Fruit fly (Drosophila melanogaster): ENCODE data around the gene CG17154.

DNA sequence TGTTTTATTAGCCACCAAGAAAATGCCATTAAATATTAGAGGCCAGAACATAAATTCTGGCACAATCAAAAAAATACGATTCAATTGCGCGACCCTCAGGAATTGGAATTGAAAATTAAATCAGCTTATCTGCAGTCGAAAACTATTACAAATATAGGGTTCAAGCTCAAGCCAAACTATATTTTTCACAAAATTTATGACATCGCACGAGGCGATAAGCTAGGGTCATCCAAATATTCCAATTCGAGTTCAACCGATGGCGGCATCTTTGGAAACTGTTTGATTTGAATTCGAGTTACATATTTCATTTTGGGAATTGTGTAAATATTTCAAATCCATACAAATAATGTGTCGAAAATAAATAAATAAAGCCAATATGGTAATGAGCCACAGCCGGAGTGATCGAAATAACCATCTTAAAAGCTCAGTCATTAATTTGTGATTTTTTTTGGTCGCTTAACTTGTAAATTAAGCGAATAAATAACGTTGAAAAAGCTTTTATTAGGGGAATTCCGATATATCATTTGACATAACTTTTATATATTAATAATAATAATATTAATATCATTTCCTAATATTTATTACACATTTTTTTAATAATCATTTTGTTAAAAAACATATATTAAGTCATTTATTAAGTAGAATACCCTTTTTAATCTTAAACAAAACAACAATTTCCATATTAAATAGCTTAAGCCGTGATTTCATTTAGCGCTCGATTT lies 3.3 kb upstream of the CG17154 start:
- no peak for TF ChIP-seq Clk (GFP tag; optimal IDR thresholded peaks at IDR 0.05)
- no peak for TF ChIP-seq CG33017 (tag; optimal IDR thresholded peaks at IDR 0.05)
- TF ChIP-seq bab1 (GFP tag; optimal IDR thresholded peaks at IDR 0.05) = no peak
- no peak for TF ChIP-seq tj (GFP tag; optimal IDR thresholded peaks at IDR 0.05)
- TF ChIP-seq kay (GFP tag; ENCODE audit: borderline replicate concordance) = no peak
- no peak for TF ChIP-seq ovo (GFP tag; optimal IDR thresholded peaks at IDR 0.05)
- no peak for TF ChIP-seq toe (GFP tag; optimal IDR thresholded peaks at IDR 0.05)
- no peak for TF ChIP-seq CG1620 (GFP tag; optimal IDR thresholded peaks at IDR 0.05)
